Fruit fly (Drosophila melanogaster) whole organism, adult: ENCODE data around the gene CG15347.

ENCODE experiments used
- CG12768 ChIP-seq: fragments of 200-800 bp; sonication (Bioruptor generic); optimal IDR thresholded peaks from 2 replicates; lab custom pipeline; 2017; ENCODE audit warnings: missing biosample characterization, missing genetic modification characterization, mild to moderate bottlenecking, moderate library complexity, missing genetic modification reagents
- CG1620 ChIP-seq: fragments of 200-800 bp; sonication (Bioruptor generic); optimal IDR thresholded peaks from 2 replicates; lab custom pipeline; 2016; ENCODE audit warnings: missing biosample characterization, missing genetic modification characterization
- CG5204 ChIP-seq: fragments of 200-800 bp; sonication (Bioruptor generic); optimal IDR thresholded peaks from 2 replicates; lab custom pipeline; 2016; ENCODE audit warnings: missing biosample characterization, missing genetic modification characterization
- CG7045 ChIP-seq: fragments of 200-800 bp; sonication (Bioruptor generic); optimal IDR thresholded peaks from 2 replicates; lab custom pipeline; 2017; ENCODE audit warnings: missing biosample characterization, mild to moderate bottlenecking, missing genetic modification characterization
- Crg-1 ChIP-seq: fragments of 200-800 bp; sonication (Bioruptor generic); optimal IDR thresholded peaks from 2 replicates; lab custom pipeline; 2016; ENCODE audit warnings: missing biosample characterization, missing genetic modification characterization
- cic ChIP-seq: fragments of 200-800 bp; sonication (Bioruptor generic); optimal IDR thresholded peaks from 2 replicates; lab custom pipeline; 2017; ENCODE audit warnings: missing biosample characterization, mild to moderate bottlenecking, missing genetic modification characterization, moderate library complexity
- pad ChIP-seq: fragments of 200-800 bp; sonication (Bioruptor generic); optimal IDR thresholded peaks from 3 replicates; lab custom pipeline; 2017; ENCODE audit warnings: missing biosample characterization, missing genetic modification characterization, mild to moderate bottlenecking, moderate library complexity, missing genetic modification reagents
- toe ChIP-seq: fragments of 200-800 bp; sonication (Bioruptor generic); optimal IDR thresholded peaks from 2 replicates; lab custom pipeline; 2016; ENCODE audit warnings: missing biosample characterization, missing genetic modification characterization

- no peak for TF ChIP-seq Crg-1 (GFP tag; lab: Kevin White, UChicago)
- TF ChIP-seq CG5204: no peak
- TF ChIP-seq cic (GFP tag; lab: Kevin White, UChicago): no peak
- no peak for TF ChIP-seq pad (GFP tag; lab: Kevin White, UChicago)
- no peak for TF ChIP-seq CG7045 (GFP tag; lab: Kevin White, UChicago)
- TF ChIP-seq CG12768 (GFP tag; lab: Kevin White, UChicago): no peak
- no peak for TF ChIP-seq toe (GFP tag; lab: Kevin White, UChicago)
- TF ChIP-seq CG1620 (GFP tag; lab: Kevin White, UChicago): no peak
Measured at dm6 chrX:8481462-8481861, 20.8 kb upstream of the CG15347 start, which contains the start of gene Cp38.
